Fruit fly (Drosophila melanogaster) whole organism, pupa: ENCODE measurements around the gene Eip75B.

Source experiments
- CG10348 ChIP-seq: fragments of 200-800 bp; sonication (Bioruptor generic); IDR thresholded peaks from 2 replicates; pipeline ENCODE4 v1.3.6; 2022; ENCODE audit warnings: missing biosample characterization, missing genetic modification characterization
- CG12605 ChIP-seq: fragments of 200-800 bp; sonication (Bioruptor generic); IDR thresholded peaks from 2 replicates; pipeline ENCODE4 v1.3.6; 2022; ENCODE audit warnings: missing biosample characterization, missing genetic modification characterization
- CG13204 ChIP-seq: fragments of 200-800 bp; sonication (Bioruptor generic); optimal IDR thresholded peaks from 2 replicates; lab custom pipeline; 2018; ENCODE audit warnings: missing biosample characterization, mild to moderate bottlenecking, missing genetic modification characterization, moderate library complexity
- CG14655 ChIP-seq: fragments of 200-800 bp; sonication (Bioruptor generic); optimal IDR thresholded peaks from 3 replicates; lab custom pipeline; 2017; ENCODE audit warnings: mild to moderate bottlenecking, missing biosample characterization, missing genetic modification reagents, missing genetic modification characterization
- CG15710 ChIP-seq: fragments of 200-800 bp; sonication (Bioruptor generic); optimal IDR thresholded peaks from 2 replicates; lab custom pipeline; 2018; ENCODE audit warnings: missing biosample characterization, mild to moderate bottlenecking, missing genetic modification characterization, moderate library complexity
- CG17806 ChIP-seq: fragments of 200-800 bp; sonication (Bioruptor generic); optimal IDR thresholded peaks from 2 replicates; lab custom pipeline; 2018; ENCODE audit warnings: missing biosample characterization, mild to moderate bottlenecking, missing genetic modification characterization, moderate library complexity
- CG32121 ChIP-seq: fragments of 200-800 bp; sonication (Bioruptor generic); IDR thresholded peaks from 2 replicates; pipeline ENCODE4 v1.3.6; 2022; ENCODE audit warnings: missing biosample characterization, missing genetic modification characterization
- CG34367 ChIP-seq: fragments of 200-800 bp; sonication (Bioruptor generic); optimal IDR thresholded peaks from 2 replicates; lab custom pipeline; 2018; ENCODE audit warnings: missing biosample characterization, mild to moderate bottlenecking, missing genetic modification characterization
- CG4496 ChIP-seq: fragments of 200-800 bp; sonication (Bioruptor generic); IDR thresholded peaks from 3 replicates; pipeline ENCODE4 v1.3.6; 2022; ENCODE audit warnings: missing biosample characterization, missing genetic modification characterization
- CG8159 ChIP-seq: fragments of 200-800 bp; sonication (Bioruptor generic); optimal IDR thresholded peaks from 3 replicates; lab custom pipeline; 2018; ENCODE audit warnings: missing biosample characterization, mild to moderate bottlenecking, missing genetic modification characterization, moderate library complexity
- CG8301 ChIP-seq: fragments of 200-800 bp; sonication (Bioruptor generic); optimal IDR thresholded peaks from 2 replicates; lab custom pipeline; 2018; ENCODE audit warnings: missing biosample characterization, mild to moderate bottlenecking, missing genetic modification characterization
- CG9948 ChIP-seq: fragments of 200-800 bp; sonication (Bioruptor generic); optimal IDR thresholded peaks from 2 replicates; lab custom pipeline; 2018; ENCODE audit warnings: missing biosample characterization, mild to moderate bottlenecking, missing genetic modification characterization, moderate library complexity
- D1 ChIP-seq: fragments of 200-800 bp; sonication (Bioruptor generic); optimal IDR thresholded peaks from 2 replicates; lab custom pipeline; 2018; ENCODE audit warnings: missing biosample characterization, mild to moderate bottlenecking, missing genetic modification characterization, moderate library complexity
- EcR ChIP-seq: fragments of 200-800 bp; sonication (Bioruptor generic); optimal IDR thresholded peaks from 3 replicates; lab custom pipeline; 2019; ENCODE audit warnings: missing biosample characterization, missing genetic modification characterization, mild to moderate bottlenecking, moderate library complexity, missing genetic modification reagents
- Ets98B ChIP-seq: fragments of 200-800 bp; sonication (Bioruptor generic); IDR thresholded peaks from 2 replicates; pipeline ENCODE4 v1.3.6; 2022; ENCODE audit warnings: missing biosample characterization, missing genetic modification characterization
- Pif1A ChIP-seq: fragments of 200-800 bp; sonication (Bioruptor generic); optimal IDR thresholded peaks from 3 replicates; lab custom pipeline; 2016; ENCODE audit warnings: missing biosample characterization, missing genetic modification characterization
- Pif1B ChIP-seq: fragments of 200-800 bp; sonication (Bioruptor generic); optimal IDR thresholded peaks from 3 replicates; lab custom pipeline; 2016; ENCODE audit warnings: missing biosample characterization, missing genetic modification characterization
- Snoo ChIP-seq: fragments of 200-800 bp; sonication (Bioruptor generic); optimal IDR thresholded peaks from 3 replicates; lab custom pipeline; 2017; ENCODE audit warnings: missing biosample characterization, mild to moderate bottlenecking, missing genetic modification characterization, inconsistent platforms
- fd96Ca ChIP-seq: fragments of 200-800 bp; sonication (Bioruptor generic); IDR thresholded peaks from 3 replicates; pipeline ENCODE4 v1.3.6; 2022; ENCODE audit warnings: missing biosample characterization, missing genetic modification characterization
- gl ChIP-seq: fragments of 200-800 bp; sonication (Bioruptor generic); optimal IDR thresholded peaks from 2 replicates; lab custom pipeline; 2018; ENCODE audit warnings: missing biosample characterization, mild to moderate bottlenecking, missing genetic modification characterization
- rn ChIP-seq: fragments of 200-800 bp; sonication (Bioruptor generic); IDR thresholded peaks from 2 replicates; pipeline ENCODE4 v1.3.6; 2022; ENCODE audit warnings: missing biosample characterization, missing genetic modification characterization

Eip75B gene

dm6 chr3L:17962069-17962664 is 102.3 kb downstream of the Eip75B start:
- TF ChIP-seq Pif1A (GFP tag; lab: Kevin White, UChicago): peak; percentile 12
- no peak for TF ChIP-seq CG8301 (tag; lab: Kevin White, UChicago)
- no peak for TF ChIP-seq CG8159
- TF ChIP-seq fd96Ca: no peak
- 0 out of 3 replicates have a peak, but pooled peaks have one; percentile 28 for TF ChIP-seq CG4496 (GFP tag; lab: Robert Waterston, UW)
- TF ChIP-seq Pif1B: peak; percentile 7
- no peak for TF ChIP-seq rn
- TF ChIP-seq EcR (GFP tag; lab: Kevin White, UChicago): peak; percentile 85
- peak; percentile 23; the same call in 1 of the 2 replicates for TF ChIP-seq Ets98B (GFP tag; lab: Robert Waterston, UW)

- TF ChIP-seq CG4496 (GFP tag; lab: Robert Waterston, UW): peak; percentile 57; the same call in 2 of the 3 replicates
- peak; percentile 7; the same call in 1 of the 2 replicates for TF ChIP-seq CG12605 (GFP tag; lab: Robert Waterston, UW)
- TF ChIP-seq Ets98B (GFP tag; lab: Robert Waterston, UW): peak; percentile 58; the same call in 1 of the 2 replicates
- TF ChIP-seq rn: no peak
- TF ChIP-seq Snoo (tag; lab: Kevin White, UChicago): peak; percentile 6
- no peak for TF ChIP-seq CG17806
- TF ChIP-seq Pif1A (GFP tag; lab: Kevin White, UChicago): no peak
- TF ChIP-seq CG14655 (GFP tag; lab: Kevin White, UChicago): peak; percentile 2
- no peak for TF ChIP-seq CG8301 (tag; lab: Kevin White, UChicago)
- no peak for TF ChIP-seq CG9948 (tag; lab: Kevin White, UChicago)
- no peak; the same call in 1 of the 2 replicates for TF ChIP-seq CG32121
- TF ChIP-seq CG15710: no peak
- TF ChIP-seq D1 (tag; lab: Kevin White, UChicago): no peak
- no peak for TF ChIP-seq CG10348 (GFP tag; lab: Robert Waterston, UW)
- no peak for TF ChIP-seq CG8159
- peak; percentile 14 for TF ChIP-seq gl
- TF ChIP-seq CG13204 (GFP tag; lab: Kevin White, UChicago): peak; percentile 65
- TF ChIP-seq fd96Ca: peak; percentile 33; the same call in 1 of the 3 replicates
- peak; percentile 86 for TF ChIP-seq EcR (GFP tag; lab: Kevin White, UChicago)
- no peak for TF ChIP-seq CG34367 (tag; lab: Kevin White, UChicago)
- no peak for TF ChIP-seq Pif1B
- TF ChIP-seq, all 21 proteins: peak for 9
Measured at dm6 chr3L:17961608-17962007, 102.9 kb downstream of the Eip75B start.

- TF ChIP-seq CG34367 (tag; lab: Kevin White, UChicago) (no peak), CG14655 (GFP tag; lab: Kevin White, UChicago) (no peak), fd96Ca (no peak; the same call in 2 of the 3 replicates), CG32121 (no peak), gl (no peak), CG13204 (GFP tag; lab: Kevin White, UChicago) (no peak), CG10348 (GFP tag; lab: Robert Waterston, UW) (no peak), Pif1B (no peak), CG12605 (GFP tag; lab: Robert Waterston, UW) (no peak), EcR (GFP tag; lab: Kevin White, UChicago) (no peak)
- TF ChIP-seq, all 21 proteins: peak for 0
Measured at dm6 chr3L:17960247-17960839, 104.2 kb downstream of the Eip75B start.

dm6 chr3L:17958977-17959279 is 105.6 kb downstream of the Eip75B start:
- TF ChIP-seq CG13204 (GFP tag; lab: Kevin White, UChicago) (no peak), EcR (GFP tag; lab: Kevin White, UChicago) (no peak), fd96Ca (no peak), rn (no peak), CG8301 (tag; lab: Kevin White, UChicago) (no peak), CG8159 (no peak), CG10348 (GFP tag; lab: Robert Waterston, UW) (no peak), Pif1A (GFP tag; lab: Kevin White, UChicago) (no peak), Snoo (tag; lab: Kevin White, UChicago) (no peak), Pif1B (no peak), CG17806 (no peak), CG15710 (no peak), CG12605 (GFP tag; lab: Robert Waterston, UW) (no peak), Ets98B (GFP tag; lab: Robert Waterston, UW) (no peak), D1 (tag; lab: Kevin White, UChicago) (no peak), CG32121 (no peak), CG34367 (tag; lab: Kevin White, UChicago) (no peak)

- TF ChIP-seq fd96Ca (no peak), Snoo (tag; lab: Kevin White, UChicago) (no peak), CG4496 (GFP tag; lab: Robert Waterston, UW) (no peak), Ets98B (GFP tag; lab: Robert Waterston, UW) (no peak), D1 (tag; lab: Kevin White, UChicago) (no peak), Pif1B (no peak), gl (no peak), CG32121 (no peak)
Measured at dm6 chr3L:17958231-17958976, 106.1 kb downstream of the Eip75B start.
